Worm (Caenorhabditis elegans) whole organism, L1 larva: ENCODE results near the gene cdt-2.
A peak's percentile ranks its signal among the peaks of the same experiment; 100 is the strongest.

Experiments
- C16A3.4 ChIP-seq: fragments of 150-350 bp; optimal IDR thresholded peaks from 2 replicates; lab custom pipeline; 2014; ENCODE audit warnings: missing biosample characterization, missing genetic modification characterization
- C34B4.2 ChIP-seq: sonication (generic microtip); optimal IDR thresholded peaks from 2 replicates; lab custom pipeline; 2017; ENCODE audit warnings: mild to moderate bottlenecking, missing genetic modification characterization, missing compliant biosample characterization
- F16B12.6 ChIP-seq: fragments of 150-350 bp; optimal IDR thresholded peaks from 2 replicates; lab custom pipeline; 2014; ENCODE audit warnings: missing biosample characterization, missing genetic modification characterization
- Y116A8C.19 ChIP-seq: sonication (generic microtip); optimal IDR thresholded peaks from 2 replicates; lab custom pipeline; 2016; ENCODE audit warnings: missing compliant biosample characterization, missing genetic modification characterization, borderline replicate concordance
- aha-1 ChIP-seq: fragments of 150-350 bp; optimal IDR thresholded peaks from 2 replicates; lab custom pipeline; 2014; ENCODE audit warnings: missing biosample characterization, missing genetic modification characterization
- alr-1 ChIP-seq: fragments of 200-800 bp; sonication (Bioruptor generic); optimal IDR thresholded peaks from 2 replicates; lab custom pipeline; 2018; ENCODE audit warnings: borderline replicate concordance, mild to moderate bottlenecking, missing genetic modification characterization, missing compliant biosample characterization
- aly-2 ChIP-seq: fragments of 150-350 bp; optimal IDR thresholded peaks from 2 replicates; lab custom pipeline; 2014; ENCODE audit warnings: missing biosample characterization, missing genetic modification characterization
- blmp-1 ChIP-seq: fragments of 150-350 bp; optimal IDR thresholded peaks from 2 replicates; lab custom pipeline; 2014; ENCODE audit warnings: missing biosample characterization, missing genetic modification characterization
- ceh-63 ChIP-seq: fragments of 200-800 bp; sonication (Bioruptor generic); optimal IDR thresholded peaks from 2 replicates; lab custom pipeline; 2018; ENCODE audit warnings: mild to moderate bottlenecking, missing genetic modification characterization, missing compliant biosample characterization
- ceh-8 ChIP-seq: fragments of 200-800 bp; sonication (Bioruptor generic); optimal IDR thresholded peaks from 2 replicates; lab custom pipeline; 2018; ENCODE audit warnings: mild to moderate bottlenecking, missing genetic modification characterization, moderate library complexity, missing compliant biosample characterization
- ceh-90 ChIP-seq: sonication (generic microtip); optimal IDR thresholded peaks from 2 replicates; lab custom pipeline; 2016; ENCODE audit warnings: missing genetic modification characterization, missing compliant biosample characterization
- ces-1 ChIP-seq: fragments of 150-350 bp; optimal IDR thresholded peaks from 2 replicates; lab custom pipeline; 2014; ENCODE audit warnings: missing biosample characterization, missing genetic modification reagents, missing genetic modification characterization
- dpl-1 ChIP-seq, 3 experiments: fragments of 150-350 bp in 2 of 3; sonication (generic microtip) in 1 of 3; optimal IDR thresholded peaks; 2 replicates each; lab custom pipeline; 2014 to 2017; ENCODE audit warnings: missing biosample characterization in 3 of 3, missing genetic modification characterization in 3 of 3, missing genetic modification reagents in 3 of 3
- efl-1 ChIP-seq, 4 experiments: fragments of 150-350 bp; optimal IDR thresholded peaks in 3 of 4; peaks in 1 of 4; 1 replicate in 1 of 4; 2 replicates in 3 of 4; lab custom pipeline; 2014; ENCODE audit warnings: missing biosample characterization in 2 of 4, missing genetic modification characterization in 2 of 4, missing genetic modification reagents in 2 of 4
- egl-13 ChIP-seq: sonication (generic microtip); optimal IDR thresholded peaks from 2 replicates; lab custom pipeline; 2016; ENCODE audit warnings: missing genotype, missing genetic modification reagents, missing genetic modification characterization, missing compliant biosample characterization
- ets-5 ChIP-seq: fragments of 200-800 bp; sonication (Bioruptor generic); IDR thresholded peaks from 2 replicates; pipeline ENCODE4 v1.3.6; 2022; ENCODE audit warnings: missing genetic modification characterization, missing compliant biosample characterization
- fkh-10 ChIP-seq: sonication (generic microtip); optimal IDR thresholded peaks from 2 replicates; lab custom pipeline; 2017; ENCODE audit warnings: missing biosample characterization, missing genetic modification reagents, missing genetic modification characterization
- hlh-4 ChIP-seq: sonication (generic microtip); optimal IDR thresholded peaks from 2 replicates; lab custom pipeline; 2016; ENCODE audit warnings: mild to moderate bottlenecking, missing genetic modification characterization, missing compliant biosample characterization
- hpl-2 ChIP-seq: fragments of 150-350 bp; optimal IDR thresholded peaks from 2 replicates; lab custom pipeline; 2014; ENCODE audit warnings: missing biosample characterization, missing genetic modification reagents, missing genetic modification characterization
- irx-1 ChIP-seq: sonication (generic microtip); optimal IDR thresholded peaks from 2 replicates; lab custom pipeline; 2016; ENCODE audit warnings: missing genetic modification characterization, missing compliant biosample characterization
- isw-1 ChIP-seq: fragments of 200-800 bp; sonication (Bioruptor generic); IDR thresholded peaks from 2 replicates; pipeline ENCODE4 v1.3.6; 2022; ENCODE audit warnings: missing genetic modification characterization, missing compliant biosample characterization
- lin-13 ChIP-seq: fragments of 150-350 bp; optimal IDR thresholded peaks from 2 replicates; lab custom pipeline; 2014; ENCODE audit warnings: missing biosample characterization, missing genetic modification reagents, missing genetic modification characterization
- lin-15B ChIP-seq: fragments of 150-350 bp; sonication (generic microtip); optimal IDR thresholded peaks from 3 replicates; lab custom pipeline; 2014; ENCODE audit warnings: missing biosample characterization, missing genetic modification characterization
- lin-39 ChIP-seq: fragments of 150-350 bp; optimal IDR thresholded peaks from 2 replicates; lab custom pipeline; 2014; ENCODE audit warnings: missing biosample characterization, missing genetic modification reagents, missing genetic modification characterization
- lir-3 ChIP-seq: sonication (generic microtip); optimal IDR thresholded peaks from 2 replicates; lab custom pipeline; 2016; ENCODE audit warnings: mild to moderate bottlenecking, missing genetic modification characterization, moderate library complexity, missing compliant biosample characterization; ENCODE audit not compliant: poor library complexity
- mab-9 ChIP-seq: fragments of 200-800 bp; sonication (Bioruptor generic); IDR thresholded peaks from 2 replicates; pipeline ENCODE4 v1.3.6; 2022; ENCODE audit warnings: missing genetic modification reagents, missing genetic modification characterization, missing compliant biosample characterization
- mdl-1 ChIP-seq, 2 experiments: fragments of 150-350 bp; optimal IDR thresholded peaks; 2 replicates each; lab custom pipeline; 2014 to 2017; ENCODE audit warnings: missing biosample characterization in 2 of 2, missing genetic modification characterization in 2 of 2, inconsistent platforms in 1 of 2
- mep-1 ChIP-seq: fragments of 150-350 bp; optimal IDR thresholded peaks from 2 replicates; lab custom pipeline; 2014; ENCODE audit warnings: missing biosample characterization, missing genetic modification characterization
- nhr-12 ChIP-seq: sonication (generic microtip); optimal IDR thresholded peaks from 2 replicates; lab custom pipeline; 2017; ENCODE audit warnings: missing biosample characterization, missing genetic modification characterization
- nhr-20 ChIP-seq: sonication (generic microtip); optimal IDR thresholded peaks from 2 replicates; lab custom pipeline; 2016; ENCODE audit warnings: mild to moderate bottlenecking, missing genetic modification characterization, missing compliant biosample characterization
- nhr-237 ChIP-seq: fragments of 150-350 bp; optimal IDR thresholded peaks from 2 replicates; lab custom pipeline; 2014; ENCODE audit warnings: missing biosample characterization, missing genetic modification characterization
- nhr-76 ChIP-seq: sonication (generic microtip); optimal IDR thresholded peaks from 2 replicates; lab custom pipeline; 2017; ENCODE audit warnings: missing biosample characterization, missing genetic modification characterization
- nhr-85 ChIP-seq: sonication (generic microtip); peaks from one replicate; lab custom pipeline; 2016; ENCODE audit warnings: missing genetic modification characterization, inconsistent platforms, missing compliant biosample characterization
- nhr-90 ChIP-seq: sonication (generic microtip); optimal IDR thresholded peaks from 2 replicates; lab custom pipeline; 2016; ENCODE audit warnings: mild to moderate bottlenecking, missing genetic modification characterization, missing compliant biosample characterization; ENCODE audit not compliant: poor library complexity
- pag-3 ChIP-seq: sonication (generic microtip); optimal IDR thresholded peaks from 2 replicates; lab custom pipeline; 2017; ENCODE audit warnings: missing genetic modification characterization, mild to moderate bottlenecking, missing compliant biosample characterization, antibody characterized with exemption, borderline replicate concordance; ENCODE audit not compliant: insufficient read depth
- pqm-1 ChIP-seq: sonication (generic microtip); optimal IDR thresholded peaks from 3 replicates; lab custom pipeline; 2017; ENCODE audit warnings: missing biosample characterization, missing genetic modification characterization
- rnt-1 ChIP-seq: sonication (generic microtip); optimal IDR thresholded peaks from 2 replicates; lab custom pipeline; 2016; ENCODE audit warnings: mild to moderate bottlenecking, missing genetic modification characterization, moderate library complexity, missing compliant biosample characterization
- skn-1 ChIP-seq: fragments of 150-350 bp; optimal IDR thresholded peaks from 2 replicates; lab custom pipeline; 2014; ENCODE audit warnings: missing biosample characterization, missing genetic modification characterization
- sox-4 ChIP-seq: sonication (generic microtip); optimal IDR thresholded peaks from 2 replicates; lab custom pipeline; 2016; ENCODE audit warnings: missing genetic modification characterization, missing compliant biosample characterization
- sptf-1 ChIP-seq: fragments of 150-350 bp; optimal IDR thresholded peaks from 2 replicates; lab custom pipeline; 2014; ENCODE audit warnings: missing biosample characterization, missing genetic modification characterization
- sup-37 ChIP-seq: fragments of 200-800 bp; sonication (Bioruptor generic); optimal IDR thresholded peaks from 2 replicates; lab custom pipeline; 2018; ENCODE audit warnings: mild to moderate bottlenecking, missing genetic modification characterization, missing compliant biosample characterization
- unc-130 ChIP-seq: fragments of 150-350 bp; optimal IDR thresholded peaks from 2 replicates; lab custom pipeline; 2017; ENCODE audit warnings: missing biosample characterization, missing genetic modification characterization, inconsistent platforms
- unc-30 ChIP-seq: sonication (generic microtip); optimal IDR thresholded peaks from 2 replicates; lab custom pipeline; 2017; ENCODE audit warnings: missing biosample characterization, missing genetic modification characterization
- unc-62 ChIP-seq: fragments of 150-350 bp; optimal IDR thresholded peaks from 2 replicates; lab custom pipeline; 2014; ENCODE audit warnings: missing biosample characterization, missing genetic modification reagents, missing genetic modification characterization
- vab-15 ChIP-seq: sonication (generic microtip); optimal IDR thresholded peaks from 2 replicates; lab custom pipeline; 2017; ENCODE audit warnings: missing genotype, mild to moderate bottlenecking, missing genetic modification characterization, missing compliant biosample characterization
- zag-1 ChIP-seq: fragments of 150-350 bp; optimal IDR thresholded peaks from 2 replicates; lab custom pipeline; 2014; ENCODE audit warnings: missing biosample characterization, missing genetic modification characterization
- zip-4 ChIP-seq: fragments of 200-800 bp; sonication (Bioruptor generic); optimal IDR thresholded peaks from 2 replicates; lab custom pipeline; 2018; ENCODE audit warnings: mild to moderate bottlenecking, missing genetic modification characterization, moderate library complexity, missing compliant biosample characterization
- ztf-4 ChIP-seq: fragments of 150-350 bp; optimal IDR thresholded peaks from 2 replicates; lab custom pipeline; 2014; ENCODE audit warnings: missing biosample characterization, missing genetic modification characterization

The cdt-2 gene

ce11 chrV:14954633-14955032, 36.3 kb downstream of the cdt-2 start, which contains the start of gene C30G7.5:
Gene C30G7.5 (minus strand): TSS chrV:14954733.
- TF ChIP-seq ceh-8 (GFP tag; lab: Kevin White, UChicago) (no peak), C16A3.4 (tag; lab: Kevin White, UChicago) (no peak), ztf-4 (no peak), vab-15 (tag; lab: Kevin White, UChicago) (no peak), unc-30 (tag; lab: Kevin White, UChicago) (no peak), dpl-1 (GFP tag; optimal IDR thresholded peaks at IDR 0.05; lab: Kevin White, UChicago) (no peak)
- TF ChIP-seq, all 84 proteins: peak for 0

- TF ChIP-seq nhr-20 (tag; lab: Kevin White, UChicago) (no peak), sup-37 (GFP tag; lab: Kevin White, UChicago) (no peak), nhr-76 (tag; lab: Kevin White, UChicago) (no peak), mab-9 (GFP tag; lab: Robert Waterston, UW) (no peak), unc-130 (tag; lab: Kevin White, UChicago) (no peak), F16B12.6 (tag; lab: Kevin White, UChicago) (no peak), pqm-1 (no peak), nhr-237 (tag; lab: Kevin White, UChicago) (no peak), efl-1 (optimal IDR thresholded peaks at IDR 0.05; lab: Kevin White, UChicago) (no peak), efl-1 (GFP tag; optimal IDR thresholded peaks at IDR 0.05 in 1 of 2; lab: Kevin White, UChicago) (no peak), dpl-1 (GFP tag; optimal IDR thresholded peaks at IDR 0.05; lab: Kevin White, UChicago) (no peak), aha-1 (tag; lab: Kevin White, UChicago) (no peak), unc-62 (GFP tag; lab: Kevin White, UChicago) (no peak), Y116A8C.19 (tag; lab: Kevin White, UChicago) (no peak)
Measured at ce11 chrV:14949477-14949876, 41.4 kb downstream of the cdt-2 start, which contains the start of gene hil-1. Gene hil-1 (plus strand): TSS chrV:14949777.

- no peak for TF ChIP-seq nhr-85 (tag; lab: Kevin White, UChicago)
- TF ChIP-seq egl-13 (tag; lab: Kevin White, UChicago): no peak
- TF ChIP-seq sup-37 (GFP tag; lab: Kevin White, UChicago): no peak
- TF ChIP-seq lin-15B: no peak
- no peak for TF ChIP-seq sptf-1 (tag; lab: Kevin White, UChicago)
- TF ChIP-seq dpl-1 (GFP tag; optimal IDR thresholded peaks at IDR 0.05; lab: Kevin White, UChicago): peak; percentile 6 to 15 (median 6)
- TF ChIP-seq hlh-4 (tag; lab: Kevin White, UChicago): no peak
- no peak for TF ChIP-seq alr-1
- no peak for TF ChIP-seq pag-3 (tag; lab: Kevin White, UChicago)
- no peak for TF ChIP-seq nhr-90 (tag; lab: Kevin White, UChicago)
- no peak for TF ChIP-seq hpl-2 (GFP tag; lab: Kevin White, UChicago)
- TF ChIP-seq nhr-12: no peak
- no peak for TF ChIP-seq ces-1
- TF ChIP-seq ets-5: no peak
- no peak for TF ChIP-seq mab-9 (GFP tag; lab: Robert Waterston, UW)
- TF ChIP-seq ceh-63 (GFP tag; lab: Kevin White, UChicago): no peak
- TF ChIP-seq lir-3 (tag; lab: Kevin White, UChicago): no peak
- TF ChIP-seq zip-4: no peak
- peak; percentile 83 for TF ChIP-seq blmp-1 (tag; lab: Kevin White, UChicago)
- TF ChIP-seq mep-1 (tag; lab: Kevin White, UChicago): peak; percentile 48
- peak; percentile 23 for TF ChIP-seq nhr-20 (tag; lab: Kevin White, UChicago)
- no peak for TF ChIP-seq unc-62 (GFP tag; lab: Kevin White, UChicago)
- no peak for TF ChIP-seq nhr-76 (tag; lab: Kevin White, UChicago)
- no peak for TF ChIP-seq aly-2 (tag; lab: Kevin White, UChicago)
- TF ChIP-seq ceh-90 (tag; lab: Kevin White, UChicago): no peak
- no peak for TF ChIP-seq irx-1 (tag; lab: Kevin White, UChicago)
- no peak for TF ChIP-seq skn-1
- no peak for TF ChIP-seq fkh-10 (GFP tag; lab: Kevin White, UChicago)
- no peak for TF ChIP-seq lin-39 (tag; lab: Kevin White, UChicago)
- TF ChIP-seq lin-13 (GFP tag; lab: Kevin White, UChicago): no peak
- no peak for TF ChIP-seq isw-1 (GFP tag; lab: Robert Waterston, UW)
- peak in 1 of 2 experiments; percentile 70 for TF ChIP-seq mdl-1 (tag; optimal IDR thresholded peaks at IDR 0.05; lab: Kevin White, UChicago)
- no peak for TF ChIP-seq zag-1 (tag; lab: Kevin White, UChicago)
- TF ChIP-seq sox-4 (tag; lab: Kevin White, UChicago): no peak
- no peak for TF ChIP-seq C34B4.2
- no peak for TF ChIP-seq rnt-1 (tag; lab: Kevin White, UChicago)
Measured at ce11 chrV:14948566-14948965, 42.4 kb downstream of the cdt-2 start.
